Worm (Caenorhabditis elegans) whole organism, L4 larva: ENCODE data around the gene F09G2.1.

Source experiments
- F10B5.3 ChIP-seq: sonication (generic microtip); optimal IDR thresholded peaks from 2 replicates; lab custom pipeline; 2016; ENCODE audit warnings: mild to moderate bottlenecking, missing genetic modification characterization, missing compliant biosample characterization
- F26F4.8 ChIP-seq: fragments of 200-800 bp; sonication (Bioruptor generic); conservative IDR thresholded peaks from 2 replicates; pipeline ENCODE4 v1.3.6; 2022; ENCODE audit warnings: missing genetic modification characterization, missing compliant biosample characterization
- F37D6.2 ChIP-seq: sonication (generic microtip); optimal IDR thresholded peaks from 2 replicates; lab custom pipeline; 2016; ENCODE audit warnings: mild to moderate bottlenecking, missing genetic modification characterization, missing compliant biosample characterization
- Y105C5A.15 ChIP-seq: fragments of 200-800 bp; sonication (Bioruptor generic); IDR thresholded peaks from 2 replicates; pipeline ENCODE4 v1.3.6; 2022; ENCODE audit warnings: missing genetic modification characterization, missing compliant biosample characterization
- Y48G9A.11 ChIP-seq: fragments of 200-800 bp; sonication (Bioruptor generic); IDR thresholded peaks from 2 replicates; pipeline ENCODE4 v1.3.6; 2022; ENCODE audit warnings: missing genetic modification reagents, missing genetic modification characterization, missing compliant biosample characterization
- Y5F2A.4 ChIP-seq: fragments of 200-800 bp; sonication (Bioruptor generic); optimal IDR thresholded peaks from 2 replicates; lab custom pipeline; 2018; ENCODE audit warnings: mild to moderate bottlenecking, missing genetic modification characterization, missing compliant biosample characterization
- Y75B8A.6 ChIP-seq: fragments of 200-800 bp; sonication (Bioruptor generic); IDR thresholded peaks from 2 replicates; pipeline ENCODE4 v1.3.6; 2022; ENCODE audit warnings: missing genetic modification reagents, missing genetic modification characterization, missing compliant biosample characterization
- ZK337.2 ChIP-seq: fragments of 200-800 bp; sonication (Bioruptor generic); IDR thresholded peaks from 2 replicates; pipeline ENCODE4 v1.3.6; 2022; ENCODE audit warnings: missing genetic modification reagents, missing genetic modification characterization, missing compliant biosample characterization
- aha-1 ChIP-seq: fragments of 150-350 bp; peaks from one replicate; lab custom pipeline; 2014; ENCODE audit warnings: missing biosample characterization, missing genetic modification characterization
- aly-2 ChIP-seq: sonication (generic microtip); optimal IDR thresholded peaks from 2 replicates; lab custom pipeline; 2018; ENCODE audit warnings: missing biosample characterization, missing genetic modification characterization
- ama-1 ChIP-seq: fragments of 150-350 bp; optimal IDR thresholded peaks from 2 replicates; lab custom pipeline; 2014; ENCODE audit warnings: inconsistent platforms, mixed read lengths
- arid-1 ChIP-seq: fragments of 200-800 bp; sonication (Bioruptor generic); conservative IDR thresholded peaks from 2 replicates; pipeline ENCODE4 v1.3.6; 2022; ENCODE audit warnings: missing genetic modification reagents, missing genetic modification characterization, missing compliant biosample characterization
- ceh-20 ChIP-seq: fragments of 200-800 bp; sonication (Bioruptor generic); IDR thresholded peaks from 2 replicates; pipeline ENCODE4 v1.3.6; 2022; ENCODE audit warnings: missing genetic modification reagents, missing genetic modification characterization, missing compliant biosample characterization
- ceh-44 ChIP-seq: fragments of 200-800 bp; sonication (Bioruptor generic); IDR thresholded peaks from 2 replicates; pipeline ENCODE4 v1.3.6; 2022; ENCODE audit warnings: missing genetic modification reagents, missing genetic modification characterization, missing compliant biosample characterization
- ceh-62 ChIP-seq: sonication (generic microtip); optimal IDR thresholded peaks from 2 replicates; lab custom pipeline; 2017; ENCODE audit warnings: missing biosample characterization, missing genetic modification characterization
- ces-1 ChIP-seq: fragments of 150-350 bp; sonication (generic microtip); optimal IDR thresholded peaks from 4 replicates; lab custom pipeline; 2014; ENCODE audit warnings: missing biosample characterization, missing genetic modification reagents, missing genetic modification characterization
- cey-2 ChIP-seq: sonication (generic microtip); optimal IDR thresholded peaks from 3 replicates; lab custom pipeline; 2017; ENCODE audit warnings: missing genetic modification characterization, mild to moderate bottlenecking, missing compliant biosample characterization, antibody characterized with exemption, borderline replicate concordance; ENCODE audit not compliant: insufficient read depth
- ctbp-1 ChIP-seq: fragments of 200-800 bp; sonication (Bioruptor generic); IDR thresholded peaks from 2 replicates; pipeline ENCODE4 v1.3.6; 2022; ENCODE audit warnings: missing genetic modification reagents, missing genetic modification characterization, missing compliant biosample characterization
- daf-12 ChIP-seq: fragments of 150-350 bp; optimal IDR thresholded peaks from 2 replicates; lab custom pipeline; 2014; ENCODE audit warnings: missing biosample characterization, missing genetic modification reagents, missing genetic modification characterization
- daf-8 ChIP-seq: fragments of 200-800 bp; sonication (Bioruptor generic); IDR thresholded peaks from 2 replicates; pipeline ENCODE4 v1.3.6; 2022; ENCODE audit warnings: missing genetic modification characterization, missing compliant biosample characterization
- dmd-6 ChIP-seq: fragments of 200-800 bp; sonication (Bioruptor generic); IDR thresholded peaks from 2 replicates; pipeline ENCODE4 v1.3.6; 2022; ENCODE audit warnings: missing genetic modification reagents, missing genetic modification characterization, missing compliant biosample characterization
- dpl-1 ChIP-seq: fragments of 150-350 bp; optimal IDR thresholded peaks from 2 replicates; lab custom pipeline; 2014; ENCODE audit warnings: missing biosample characterization, missing genetic modification reagents, missing genetic modification characterization
- duxl-1 ChIP-seq: sonication (generic microtip); optimal IDR thresholded peaks from 2 replicates; lab custom pipeline; 2016; ENCODE audit warnings: mild to moderate bottlenecking, missing genetic modification characterization, moderate library complexity, missing compliant biosample characterization; ENCODE audit not compliant: poor library complexity
- hlh-30 ChIP-seq: sonication (generic microtip); optimal IDR thresholded peaks from 2 replicates; lab custom pipeline; 2017; ENCODE audit warnings: antibody characterized with exemption, mild to moderate bottlenecking, missing genetic modification characterization, missing compliant biosample characterization; ENCODE audit not compliant: insufficient read depth
- lin-15B ChIP-seq: fragments of 150-350 bp; sonication (generic microtip); optimal IDR thresholded peaks from 3 replicates; lab custom pipeline; 2014; ENCODE audit warnings: missing biosample characterization, missing genetic modification characterization
- mdt-29 ChIP-seq: fragments of 200-800 bp; sonication (Bioruptor generic); IDR thresholded peaks from 2 replicates; pipeline ENCODE4 v1.3.6; 2022; ENCODE audit warnings: missing genetic modification reagents, missing genetic modification characterization, missing compliant biosample characterization
- mxl-3 ChIP-seq: fragments of 200-800 bp; sonication (Bioruptor generic); optimal IDR thresholded peaks from 2 replicates; lab custom pipeline; 2018; ENCODE audit warnings: mild to moderate bottlenecking, missing genetic modification characterization, missing compliant biosample characterization
- nhr-10 ChIP-seq: fragments of 150-350 bp; optimal IDR thresholded peaks from 2 replicates; lab custom pipeline; 2014; ENCODE audit warnings: missing biosample characterization, missing genetic modification characterization
- nhr-111 ChIP-seq: fragments of 200-800 bp; sonication (Bioruptor generic); optimal IDR thresholded peaks from 2 replicates; lab custom pipeline; 2018; ENCODE audit warnings: mild to moderate bottlenecking, missing genetic modification characterization, missing compliant biosample characterization
- nhr-237 ChIP-seq: sonication (generic microtip); optimal IDR thresholded peaks from 2 replicates; lab custom pipeline; 2017; ENCODE audit warnings: missing biosample characterization, missing genetic modification characterization
- nhr-28 ChIP-seq: fragments of 150-350 bp; optimal IDR thresholded peaks from 2 replicates; lab custom pipeline; 2014; ENCODE audit warnings: missing biosample characterization, missing genetic modification characterization
- nhr-42 ChIP-seq: fragments of 200-800 bp; sonication (Bioruptor generic); IDR thresholded peaks from 2 replicates; pipeline ENCODE4 v1.3.6; 2022; ENCODE audit warnings: missing genetic modification characterization, missing compliant biosample characterization
- nhr-76 ChIP-seq: fragments of 150-350 bp; optimal IDR thresholded peaks from 2 replicates; lab custom pipeline; 2014; ENCODE audit warnings: missing biosample characterization, missing genetic modification characterization
- nhr-77 ChIP-seq: fragments of 150-350 bp; optimal IDR thresholded peaks from 2 replicates; lab custom pipeline; 2014; ENCODE audit warnings: missing biosample characterization, missing genetic modification characterization
- pha-4 ChIP-seq, 2 experiments: fragments of 150-350 bp in 1 of 2; fragments of 200-800 bp in 1 of 2; sonication (Bioruptor generic) in 1 of 2; IDR thresholded peaks in 1 of 2; optimal IDR thresholded peaks in 1 of 2; 2 replicates each; pipeline versions ENCODE4 v1.3.6 to Lab custom; 2014 to 2022; ENCODE audit warnings: missing genetic modification characterization in 2 of 2, missing genetic modification reagents in 2 of 2, missing biosample characterization in 1 of 2, missing compliant biosample characterization in 1 of 2
- saeg-2 ChIP-seq: fragments of 200-800 bp; sonication (Bioruptor generic); IDR thresholded peaks from 2 replicates; pipeline ENCODE4 v1.3.6; 2022; ENCODE audit warnings: missing genetic modification reagents, missing genetic modification characterization, missing compliant biosample characterization
- set-16 ChIP-seq: fragments of 200-800 bp; sonication (Bioruptor generic); IDR thresholded peaks from 2 replicates; pipeline ENCODE4 v1.3.6; 2022; ENCODE audit warnings: missing genetic modification reagents, missing genetic modification characterization, missing compliant biosample characterization
- skn-1 ChIP-seq: fragments of 150-350 bp; optimal IDR thresholded peaks from 2 replicates; lab custom pipeline; 2014; ENCODE audit warnings: missing biosample characterization, missing genetic modification characterization
- snpc-1.2 ChIP-seq: fragments of 200-800 bp; sonication (Bioruptor generic); IDR thresholded peaks from 2 replicates; pipeline ENCODE4 v1.3.6; 2022; ENCODE audit warnings: missing genetic modification reagents, missing genetic modification characterization, missing compliant biosample characterization
- snpc-4 ChIP-seq: fragments of 150-350 bp; optimal IDR thresholded peaks from 2 replicates; lab custom pipeline; 2014; ENCODE audit warnings: missing biosample characterization, missing genetic modification characterization
- spr-1 ChIP-seq: sonication (generic microtip); optimal IDR thresholded peaks from 2 replicates; lab custom pipeline; 2016; ENCODE audit warnings: mild to moderate bottlenecking, missing genetic modification characterization, missing compliant biosample characterization
- spr-3 ChIP-seq: fragments of 200-800 bp; sonication (Bioruptor generic); optimal IDR thresholded peaks from 2 replicates; lab custom pipeline; 2018; ENCODE audit warnings: mild to moderate bottlenecking, missing genetic modification characterization, missing compliant biosample characterization
- tra-1 ChIP-seq: fragments of 200-800 bp; sonication (Bioruptor generic); IDR thresholded peaks from 2 replicates; pipeline ENCODE4 v1.3.6; 2022; ENCODE audit warnings: missing genetic modification reagents, missing genetic modification characterization, missing compliant biosample characterization
- unc-39 ChIP-seq: sonication (generic microtip); optimal IDR thresholded peaks from 2 replicates; lab custom pipeline; 2017; ENCODE audit warnings: missing biosample characterization, missing genetic modification characterization
- unc-62 ChIP-seq, 3 experiments: fragments of 150-350 bp in 1 of 3; sonication (generic microtip); optimal IDR thresholded peaks in 2 of 3; peaks in 1 of 3; 1 replicate in 1 of 3; 2 replicates in 2 of 3; lab custom pipeline; 2014 to 2017; ENCODE audit warnings: missing biosample characterization in 3 of 3, missing genetic modification characterization in 3 of 3, missing genetic modification reagents in 3 of 3, missing genotype in 1 of 3
- zfp-3 ChIP-seq: fragments of 200-800 bp; sonication (Bioruptor generic); conservative IDR thresholded peaks from 2 replicates; pipeline ENCODE4 v1.3.6; 2022; ENCODE audit warnings: missing genetic modification reagents, missing genetic modification characterization, missing compliant biosample characterization

The F09G2.1 gene

ce11 chrV:7194818-7195217 is 5.2 kb upstream of the F09G2.1 start:
- TF ChIP-seq set-16 (GFP tag; lab: Robert Waterston, UW): peak; percentile 64
- no peak for TF ChIP-seq ceh-44 (GFP tag; lab: Robert Waterston, UW)
- TF ChIP-seq F10B5.3 (tag; lab: Kevin White, UChicago): no peak
- no peak for TF ChIP-seq daf-8 (GFP tag; lab: Robert Waterston, UW)
- no peak for TF ChIP-seq skn-1 (tag; lab: Kevin White, UChicago)

ce11 chrV:7196037-7196436 is 4.0 kb upstream of the F09G2.1 start, which contains the start of gene attf-2:
Gene attf-2, minus strand, starts transcription at chrV:7196137.
- no peak for TF ChIP-seq aly-2 (tag; lab: Kevin White, UChicago)
- TF ChIP-seq ceh-62: no peak
- no peak for TF ChIP-seq dmd-6
- no peak for TF ChIP-seq F26F4.8 (GFP tag; lab: Robert Waterston, UW)
- TF ChIP-seq snpc-1.2 (GFP tag; lab: Robert Waterston, UW): no peak
- no peak for TF ChIP-seq snpc-4
- TF ChIP-seq nhr-77 (tag; lab: Kevin White, UChicago): no peak
- TF ChIP-seq ceh-20: no peak

ce11 chrV:7196498-7196966 is 3.5 kb upstream of the F09G2.1 start, which contains the start of gene F09G2.2:
Gene F09G2.2, plus strand, starts transcription at chrV:7196916.
- TF ChIP-seq duxl-1 (tag; lab: Kevin White, UChicago) (peak; percentile 77), spr-1 (tag; lab: Kevin White, UChicago) (peak; percentile 56), mxl-3 (GFP tag; lab: Kevin White, UChicago) (peak; percentile 43), pha-4 (GFP tag; IDR thresholded peaks at IDR 0.05; lab: Robert Waterston, UW) (peak; percentile 78; the same call in 1 of the 2 replicates), pha-4 (tag; optimal IDR thresholded peaks at IDR 0.05; lab: Kevin White, UChicago) (no peak), dpl-1 (GFP tag; lab: Kevin White, UChicago) (peak; percentile 94), daf-12 (tag; lab: Kevin White, UChicago) (no peak), Y105C5A.15 (no peak), hlh-30 (peak; percentile 83), unc-62 (GFP tag; optimal IDR thresholded peaks at IDR 0.05 in 1 of 2; lab: Kevin White, UChicago) (peak in 1 of 2 experiments; percentile 98), unc-62 (tag; optimal IDR thresholded peaks at IDR 0.05; lab: Kevin White, UChicago) (no peak), F37D6.2 (tag; lab: Kevin White, UChicago) (peak; percentile 31), lin-15B (tag; lab: Kevin White, UChicago) (peak; percentile 28), ceh-62 (no peak), Y5F2A.4 (GFP tag; lab: Kevin White, UChicago) (no peak), unc-39 (tag; lab: Kevin White, UChicago) (no peak), nhr-237 (tag; lab: Kevin White, UChicago) (no peak), mdt-29 (GFP tag; lab: Robert Waterston, UW) (0 out of 2 replicates have a peak, but pooled peaks have one; percentile 30), aha-1 (tag; lab: Kevin White, UChicago) (peak; percentile 99), nhr-42 (GFP tag; lab: Robert Waterston, UW) (peak; percentile 72; the same call in 1 of the 2 replicates), zfp-3 (GFP tag; lab: Robert Waterston, UW) (peak; percentile 72), tra-1 (peak; percentile 89), nhr-76 (tag; lab: Kevin White, UChicago) (no peak), ama-1 (lab: Kevin White, UChicago) (peak; percentile 61), ctbp-1 (GFP tag; lab: Robert Waterston, UW) (peak; percentile 74), Y48G9A.11 (GFP tag; lab: Robert Waterston, UW) (peak; percentile 63), cey-2 (tag; lab: Kevin White, UChicago) (no peak), ces-1 (no peak), snpc-4 (peak; percentile 24), nhr-10 (tag; lab: Kevin White, UChicago) (no peak), saeg-2 (GFP tag; lab: Robert Waterston, UW) (no peak), daf-8 (GFP tag; lab: Robert Waterston, UW) (no peak), ZK337.2 (no peak), nhr-28 (tag; lab: Kevin White, UChicago) (peak; percentile 81), arid-1 (GFP tag; lab: Robert Waterston, UW) (peak; percentile 68), nhr-111 (no peak), Y75B8A.6 (GFP tag; lab: Robert Waterston, UW) (no peak), spr-3 (GFP tag; lab: Kevin White, UChicago) (peak; percentile 46), skn-1 (tag; lab: Kevin White, UChicago) (no peak)
